Worm (Caenorhabditis elegans) whole organism, L2 larva: ENCODE data around the gene C50F4.6.

Experiments
- C34F6.9 ChIP-seq: fragments of 150-350 bp; optimal IDR thresholded peaks from 2 replicates; lab custom pipeline; 2014; ENCODE audit warnings: missing biosample characterization, missing genetic modification characterization
- F13H6.1 ChIP-seq: sonication (generic microtip); optimal IDR thresholded peaks from 2 replicates; lab custom pipeline; 2016; ENCODE audit warnings: missing genetic modification characterization, missing compliant biosample characterization
- R02D3.7 ChIP-seq: fragments of 150-350 bp; optimal IDR thresholded peaks from 2 replicates; lab custom pipeline; 2014; ENCODE audit warnings: missing biosample characterization, missing genetic modification characterization
- ZK546.5 ChIP-seq: sonication (generic microtip); optimal IDR thresholded peaks from 2 replicates; lab custom pipeline; 2017; ENCODE audit warnings: missing biosample characterization, missing genetic modification characterization
- alr-1 ChIP-seq: fragments of 150-350 bp; optimal IDR thresholded peaks from 2 replicates; lab custom pipeline; 2014; ENCODE audit warnings: missing biosample characterization, missing genetic modification characterization
- ama-1 ChIP-seq: fragments of 150-350 bp; optimal IDR thresholded peaks from 2 replicates; lab custom pipeline; 2018; ENCODE audit warnings: inconsistent platforms
- blmp-1 ChIP-seq: sonication (generic microtip); optimal IDR thresholded peaks from 2 replicates; lab custom pipeline; 2017; ENCODE audit warnings: missing genetic modification characterization, mild to moderate bottlenecking, missing compliant biosample characterization, antibody characterized with exemption, moderate library complexity; ENCODE audit not compliant: insufficient read depth
- ceh-16 ChIP-seq: fragments of 150-350 bp; optimal IDR thresholded peaks from 2 replicates; lab custom pipeline; 2014; ENCODE audit warnings: missing biosample characterization, missing genetic modification characterization
- ceh-82 ChIP-seq: fragments of 150-350 bp; optimal IDR thresholded peaks from 2 replicates; lab custom pipeline; 2014; ENCODE audit warnings: missing biosample characterization, missing genetic modification characterization
- crh-2 ChIP-seq: sonication (generic microtip); optimal IDR thresholded peaks from 2 replicates; lab custom pipeline; 2017; ENCODE audit warnings: missing biosample characterization, missing genetic modification characterization
- egl-27 ChIP-seq: sonication (generic microtip); optimal IDR thresholded peaks from 3 replicates; lab custom pipeline; 2017; ENCODE audit warnings: missing biosample characterization, missing genetic modification reagents, missing genetic modification characterization
- elt-1 ChIP-seq: fragments of 150-350 bp; optimal IDR thresholded peaks from 2 replicates; lab custom pipeline; 2014; ENCODE audit warnings: missing biosample characterization, missing genetic modification characterization
- elt-3 ChIP-seq: sonication (generic microtip); optimal IDR thresholded peaks from 2 replicates; lab custom pipeline; 2017; ENCODE audit warnings: missing biosample characterization, missing genetic modification characterization
- fos-1 ChIP-seq: fragments of 150-350 bp; optimal IDR thresholded peaks from 2 replicates; lab custom pipeline; 2014; ENCODE audit warnings: missing biosample characterization, missing genetic modification characterization
- gmeb-1 ChIP-seq: fragments of 150-350 bp; optimal IDR thresholded peaks from 2 replicates; lab custom pipeline; 2014; ENCODE audit warnings: missing biosample characterization, missing genetic modification characterization
- lin-11 ChIP-seq: fragments of 150-350 bp; sonication (generic microtip); optimal IDR thresholded peaks from 2 replicates; lab custom pipeline; 2014; ENCODE audit warnings: missing biosample characterization, missing genetic modification characterization, inconsistent platforms, mixed read lengths
- lin-13 ChIP-seq: fragments of 150-350 bp; optimal IDR thresholded peaks from 2 replicates; lab custom pipeline; 2014; ENCODE audit warnings: missing biosample characterization, missing genetic modification reagents, missing genetic modification characterization
- lin-39 ChIP-seq: fragments of 150-350 bp; optimal IDR thresholded peaks from 2 replicates; lab custom pipeline; 2014; ENCODE audit warnings: missing biosample characterization, missing genetic modification reagents, missing genetic modification characterization
- lsy-2 ChIP-seq, 2 experiments: fragments of 150-350 bp in 1 of 2; sonication (generic microtip) in 1 of 2; optimal IDR thresholded peaks; 2 replicates each; lab custom pipeline; 2014 to 2017; ENCODE audit warnings: missing biosample characterization in 2 of 2, missing genetic modification characterization in 2 of 2
- mab-5 ChIP-seq: fragments of 150-350 bp; optimal IDR thresholded peaks from 2 replicates; lab custom pipeline; 2014; ENCODE audit warnings: missing biosample characterization, missing genetic modification characterization
- mbf-1 ChIP-seq: sonication (generic microtip); optimal IDR thresholded peaks from 2 replicates; lab custom pipeline; 2017; ENCODE audit warnings: missing biosample characterization, missing genetic modification characterization
- mdl-1 ChIP-seq, 2 experiments: fragments of 150-350 bp in 1 of 2; sonication (generic microtip) in 1 of 2; optimal IDR thresholded peaks; 2 replicates each; lab custom pipeline; 2017; ENCODE audit warnings: missing biosample characterization in 2 of 2, missing genetic modification characterization in 2 of 2
- nhr-11 ChIP-seq: fragments of 150-350 bp; optimal IDR thresholded peaks from 2 replicates; lab custom pipeline; 2014; ENCODE audit warnings: missing biosample characterization, missing genetic modification characterization
- nhr-12 ChIP-seq: fragments of 150-350 bp; optimal IDR thresholded peaks from 2 replicates; lab custom pipeline; 2014; ENCODE audit warnings: missing biosample characterization, missing genetic modification characterization
- nhr-129 ChIP-seq: fragments of 150-350 bp; optimal IDR thresholded peaks from 2 replicates; lab custom pipeline; 2014; ENCODE audit warnings: missing biosample characterization, missing genetic modification characterization
- nhr-21 ChIP-seq: fragments of 150-350 bp; optimal IDR thresholded peaks from 2 replicates; lab custom pipeline; 2014; ENCODE audit warnings: missing biosample characterization, missing genetic modification characterization
- nhr-23 ChIP-seq: fragments of 150-350 bp; optimal IDR thresholded peaks from 2 replicates; lab custom pipeline; 2014; ENCODE audit warnings: missing biosample characterization, missing genetic modification reagents, missing genetic modification characterization
- nhr-237 ChIP-seq: fragments of 150-350 bp; optimal IDR thresholded peaks from 2 replicates; lab custom pipeline; 2014; ENCODE audit warnings: missing biosample characterization, missing genetic modification characterization
- nhr-25 ChIP-seq: fragments of 150-350 bp; sonication (generic microtip); optimal IDR thresholded peaks from 3 replicates; lab custom pipeline; 2014; ENCODE audit warnings: missing biosample characterization, missing genetic modification characterization
- nhr-77 ChIP-seq: fragments of 150-350 bp; optimal IDR thresholded peaks from 2 replicates; lab custom pipeline; 2014; ENCODE audit warnings: missing biosample characterization, missing genetic modification characterization
- peb-1 ChIP-seq: fragments of 150-350 bp; optimal IDR thresholded peaks from 2 replicates; lab custom pipeline; 2014; ENCODE audit warnings: missing biosample characterization, missing genetic modification characterization
- sma-3 ChIP-seq: sonication (generic microtip); optimal IDR thresholded peaks from 2 replicates; lab custom pipeline; 2016; ENCODE audit warnings: missing genetic modification reagents, missing genetic modification characterization, missing compliant biosample characterization
- sma-9 ChIP-seq, 2 experiments: fragments of 150-350 bp in 1 of 2; sonication (generic microtip) in 1 of 2; optimal IDR thresholded peaks; 2 replicates each; lab custom pipeline; 2014 to 2016; ENCODE audit warnings: missing genetic modification characterization in 2 of 2, mild to moderate bottlenecking in 1 of 2, missing biosample characterization in 1 of 2, missing compliant biosample characterization in 1 of 2, missing genetic modification reagents in 1 of 2, moderate library complexity in 1 of 2
- snpc-4 ChIP-seq: fragments of 150-350 bp; optimal IDR thresholded peaks from 2 replicates; lab custom pipeline; 2014; ENCODE audit warnings: missing biosample characterization, missing genetic modification characterization
- unc-39 ChIP-seq: fragments of 150-350 bp; optimal IDR thresholded peaks from 2 replicates; lab custom pipeline; 2014; ENCODE audit warnings: missing biosample characterization, missing genetic modification characterization
- unc-55 ChIP-seq: fragments of 150-350 bp; sonication (generic microtip); optimal IDR thresholded peaks from 3 replicates; lab custom pipeline; 2014; ENCODE audit warnings: missing biosample characterization, missing genetic modification reagents, missing genetic modification characterization
- unc-62 ChIP-seq: fragments of 150-350 bp; optimal IDR thresholded peaks from 2 replicates; lab custom pipeline; 2014; ENCODE audit warnings: missing biosample characterization, missing genetic modification reagents, missing genetic modification characterization
- zag-1 ChIP-seq: fragments of 150-350 bp; optimal IDR thresholded peaks from 2 replicates; lab custom pipeline; 2014; ENCODE audit warnings: missing biosample characterization, missing genetic modification characterization
- ztf-1 ChIP-seq: fragments of 200-800 bp; sonication (Bioruptor generic); conservative IDR thresholded peaks from 2 replicates; pipeline ENCODE4 v1.3.6; 2022; ENCODE audit warnings: missing genetic modification characterization, missing compliant biosample characterization
- ztf-11 ChIP-seq: sonication (generic microtip); optimal IDR thresholded peaks from 2 replicates; lab custom pipeline; 2017; ENCODE audit warnings: missing biosample characterization, missing genetic modification characterization
- ztf-4 ChIP-seq: fragments of 150-350 bp; optimal IDR thresholded peaks from 2 replicates; lab custom pipeline; 2014; ENCODE audit warnings: missing biosample characterization, missing genetic modification characterization

C50F4.6 gene

DNA sequence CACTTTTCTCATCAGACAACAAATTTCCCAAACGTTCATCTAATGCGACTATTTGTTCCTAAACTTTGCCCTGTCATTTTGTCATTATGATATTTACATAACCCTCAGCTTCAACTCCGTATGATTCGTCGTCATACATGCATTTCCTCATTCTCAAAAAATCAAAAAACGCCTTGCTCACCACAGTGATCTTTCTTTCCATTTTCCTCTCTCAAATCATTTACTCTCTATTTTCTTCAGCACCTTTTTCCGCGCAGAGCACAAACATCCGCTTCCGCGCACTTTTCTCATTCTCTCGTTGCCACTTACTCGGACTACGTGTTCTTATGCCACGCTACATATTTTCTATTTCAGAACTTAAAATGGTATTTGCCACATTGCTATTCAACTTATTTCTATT, 31.1 kb downstream of the C50F4.6 start, which contains the start of gene F25B3.2:
F25B3.2 (plus strand) TSS at position 301 of the 400 bp plus-strand sequence.
- TF ChIP-seq R02D3.7 (tag; lab: Kevin White, UChicago) (no peak), sma-3 (GFP tag; lab: Kevin White, UChicago) (no peak), nhr-21 (tag; lab: Kevin White, UChicago) (no peak), egl-27 (no peak), gmeb-1 (tag; lab: Kevin White, UChicago) (no peak), ceh-82 (tag; lab: Kevin White, UChicago) (no peak), alr-1 (no peak), crh-2 (no peak), C34F6.9 (tag; lab: Kevin White, UChicago) (no peak), blmp-1 (tag; lab: Kevin White, UChicago) (no peak)
- TF ChIP-seq, all 48 proteins: peak for 0

DNA sequence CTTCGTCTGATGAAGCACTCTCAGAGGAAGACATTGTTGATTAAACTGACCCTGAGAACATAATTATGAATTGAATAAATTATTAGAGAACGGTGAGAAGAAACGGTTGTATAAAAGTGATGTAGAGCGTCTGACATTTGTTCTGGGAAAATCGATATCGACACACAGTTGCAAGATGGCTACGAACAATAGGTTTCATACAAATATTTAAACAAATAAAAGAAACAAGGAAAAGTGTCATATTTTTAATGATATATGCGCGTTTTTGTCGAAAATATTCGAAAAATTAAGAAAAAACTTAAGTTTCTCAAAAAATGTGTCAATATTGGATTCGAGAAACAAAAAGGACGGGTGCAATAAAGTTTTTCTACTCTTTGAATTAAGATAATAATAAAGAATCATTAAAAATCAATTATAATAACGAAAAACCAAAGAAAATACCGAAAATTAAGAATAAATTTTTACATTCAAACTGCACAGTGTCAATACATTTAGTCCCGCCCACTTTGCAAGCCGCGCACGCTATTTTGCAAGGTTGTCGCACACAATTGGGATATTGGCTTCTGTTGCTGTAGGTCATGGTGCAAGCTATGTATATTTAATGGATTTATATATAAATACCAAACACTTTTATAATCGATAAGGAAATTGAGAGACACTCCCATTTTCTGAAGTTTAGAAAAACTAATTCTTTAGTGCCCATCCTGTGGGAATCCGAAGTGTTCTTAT, 36.9 kb downstream of the C50F4.6 start, which contains the start of gene rtfo-1:
rtfo-1 (minus strand) TSS at position 51 of the 729 bp plus-strand sequence.
- TF ChIP-seq nhr-11 (tag; lab: Kevin White, UChicago) (no peak), sma-3 (GFP tag; lab: Kevin White, UChicago) (peak; percentile 41), blmp-1 (tag; lab: Kevin White, UChicago) (no peak), nhr-77 (tag; lab: Kevin White, UChicago) (no peak), sma-9 (GFP tag; optimal IDR thresholded peaks at IDR 0.05; lab: Kevin White, UChicago) (peak; percentile 30), sma-9 (tag; optimal IDR thresholded peaks at IDR 0.05; lab: Kevin White, UChicago) (no peak), snpc-4 (tag; lab: Kevin White, UChicago) (no peak), mbf-1 (tag; lab: Kevin White, UChicago) (no peak), nhr-12 (no peak), elt-3 (tag; lab: Kevin White, UChicago) (no peak), ZK546.5 (no peak), lin-13 (GFP tag; lab: Kevin White, UChicago) (peak; percentile 40), nhr-23 (tag; lab: Kevin White, UChicago) (no peak), lin-11 (tag; lab: Kevin White, UChicago) (peak; percentile 64), lsy-2 (tag; optimal IDR thresholded peaks at IDR 0.05; lab: Kevin White, UChicago) (no peak), nhr-237 (no peak), nhr-129 (tag; lab: Kevin White, UChicago) (peak; percentile 50), C34F6.9 (tag; lab: Kevin White, UChicago) (peak; percentile 45), egl-27 (no peak), lin-39 (tag; lab: Kevin White, UChicago) (no peak), elt-1 (no peak), mab-5 (tag; lab: Kevin White, UChicago) (peak; percentile 16), ceh-16 (tag; lab: Kevin White, UChicago) (no peak), ztf-1 (no peak), F13H6.1 (tag; lab: Kevin White, UChicago) (peak; percentile 53), unc-39 (tag; lab: Kevin White, UChicago) (no peak), fos-1 (tag; lab: Kevin White, UChicago) (peak; percentile 9), ama-1 (lab: Kevin White, UChicago) (no peak), gmeb-1 (tag; lab: Kevin White, UChicago) (peak; percentile 60), ztf-4 (tag; lab: Kevin White, UChicago) (peak; percentile 7), R02D3.7 (tag; lab: Kevin White, UChicago) (no peak)

DNA sequence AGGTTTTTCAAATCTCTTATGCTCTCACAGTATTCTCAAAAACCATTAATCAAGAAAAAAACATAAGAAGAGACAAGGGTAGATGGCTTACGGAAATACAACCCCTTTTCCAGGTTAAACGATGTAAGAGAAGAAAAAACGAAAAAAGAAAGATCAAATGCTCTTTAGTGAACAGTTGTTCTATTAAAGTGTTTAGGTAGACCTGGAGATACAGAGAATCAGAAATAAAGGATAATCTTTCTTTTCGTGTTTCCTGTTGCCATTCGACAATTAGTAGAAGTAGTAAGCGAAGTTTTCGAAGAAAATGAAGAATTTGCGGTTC, 37.4 kb downstream of the C50F4.6 start, which contains the start of gene K09G1.1:
K09G1.1 (plus strand) TSS at position 223 of the 322 bp plus-strand sequence.
- TF ChIP-seq egl-27 (no peak), peb-1 (tag; lab: Kevin White, UChicago) (no peak), nhr-21 (tag; lab: Kevin White, UChicago) (no peak), mbf-1 (tag; lab: Kevin White, UChicago) (no peak), alr-1 (no peak), unc-55 (GFP tag; lab: Kevin White, UChicago) (no peak), gmeb-1 (tag; lab: Kevin White, UChicago) (no peak), nhr-237 (no peak), ztf-11 (tag; lab: Kevin White, UChicago) (no peak), lin-11 (tag; lab: Kevin White, UChicago) (no peak), zag-1 (tag; lab: Kevin White, UChicago) (no peak), mdl-1 (tag; optimal IDR thresholded peaks at IDR 0.05; lab: Kevin White, UChicago) (no peak), sma-3 (GFP tag; lab: Kevin White, UChicago) (no peak), ztf-4 (tag; lab: Kevin White, UChicago) (no peak), unc-39 (tag; lab: Kevin White, UChicago) (no peak), lin-13 (GFP tag; lab: Kevin White, UChicago) (no peak), ceh-82 (tag; lab: Kevin White, UChicago) (no peak), unc-62 (GFP tag; lab: Kevin White, UChicago) (no peak), F13H6.1 (tag; lab: Kevin White, UChicago) (no peak), nhr-25 (tag; lab: Kevin White, UChicago) (no peak)
